Fruit fly (Drosophila melanogaster): ENCODE measurements around the gene CG33257.

- TF ChIP-seq CG33017 (tag; optimal IDR thresholded peaks at IDR 0.05) (no peak), Hr96 (GFP tag; optimal IDR thresholded peaks at IDR 0.05) (no peak), CG14711 (tag; optimal IDR thresholded peaks at IDR 0.05) (no peak), cnc (optimal IDR thresholded peaks at IDR 0.05) (no peak), bab1 (GFP tag; optimal IDR thresholded peaks at IDR 0.05) (no peak), pad (GFP tag; optimal IDR thresholded peaks at IDR 0.05) (no peak), Mnt (GFP tag; optimal IDR thresholded peaks at IDR 0.05) (no peak), ovo (GFP tag; optimal IDR thresholded peaks at IDR 0.05) (no peak), CG7045 (GFP tag; optimal IDR thresholded peaks at IDR 0.05) (no peak), cic (GFP tag; optimal IDR thresholded peaks at IDR 0.05) (no peak), CG7101 (tag; optimal IDR thresholded peaks at IDR 0.05) (no peak)
Observed at dm6 chr3L:16333013-16333412, 13.1 kb upstream of the CG33257 start, which contains the start of gene CG13056.
